Fruit fly (Drosophila melanogaster): ENCODE data around the gene CG5623.
A peak's percentile ranks its signal among the peaks of the same experiment; 100 is the strongest.

CG5623 gene

dm6 chr3R:15814150-15814549 is 46.9 kb upstream of the CG5623 start:
- TF ChIP-seq Usf (GFP tag; optimal IDR thresholded peaks at IDR 0.05): no peak
- TF ChIP-seq rib (GFP tag; IDR thresholded peaks at IDR 0.05): no peak
- TF ChIP-seq kni (GFP tag; optimal IDR thresholded peaks at IDR 0.05): peak; percentile 49
- TF ChIP-seq Meics (GFP tag; optimal IDR thresholded peaks at IDR 0.05): no peak
- no peak for TF ChIP-seq CG42726 (GFP tag; IDR thresholded peaks at IDR 0.05; ENCODE audit: partially characterized antibody)
- TF ChIP-seq Awh (GFP tag; IDR thresholded peaks at IDR 0.05): no peak
- no peak for TF ChIP-seq chif (GFP tag; optimal IDR thresholded peaks at IDR 0.05)
- TF ChIP-seq CG5953 (GFP tag; IDR thresholded peaks at IDR 0.05): no peak
- peak; percentile 83 for TF ChIP-seq crol (GFP tag; IDR thresholded peaks at IDR 0.05)
- no peak for TF ChIP-seq Gsc (GFP tag; IDR thresholded peaks at IDR 0.05)
- no peak for TF ChIP-seq CG1792 (GFP tag; optimal IDR thresholded peaks at IDR 0.05)
- TF ChIP-seq CG1529 (GFP tag; optimal IDR thresholded peaks at IDR 0.05): no peak
- TF ChIP-seq CG12071 (GFP tag; optimal IDR thresholded peaks at IDR 0.05): no peak
- TF ChIP-seq sr (GFP tag; IDR thresholded peaks at IDR 0.05): peak; percentile 71; the same call in 2 of the 3 replicates
- TF ChIP-seq peb (GFP tag; IDR thresholded peaks at IDR 0.05): no peak
- no peak for TF ChIP-seq inv (GFP tag; IDR thresholded peaks at IDR 0.05; ENCODE audit: partially characterized antibody)
- no peak for TF ChIP-seq CG13894 (tag; optimal IDR thresholded peaks at IDR 0.05)
- no peak for TF ChIP-seq pita (GFP tag; optimal IDR thresholded peaks at IDR 0.05)
- no peak for TF ChIP-seq CG16779 (GFP tag; IDR thresholded peaks at IDR 0.05)
- TF ChIP-seq Fer1 (GFP tag; optimal IDR thresholded peaks at IDR 0.05): no peak
- no peak for TF ChIP-seq CG3163 (GFP tag; optimal IDR thresholded peaks at IDR 0.05)
- TF ChIP-seq chn (GFP tag; optimal IDR thresholded peaks at IDR 0.05): no peak

- TF ChIP-seq Oaz (GFP tag; IDR thresholded peaks at IDR 0.05) (no peak), Jarid2 (GFP tag; optimal IDR thresholded peaks at IDR 0.05) (peak; percentile 29), trem (tag; optimal IDR thresholded peaks at IDR 0.05) (peak; percentile 32), crol (GFP tag; IDR thresholded peaks at IDR 0.05) (0 out of 2 replicates have a peak, but pooled peaks have one; percentile 41), en (GFP tag; optimal IDR thresholded peaks at IDR 0.05) (no peak), CG8290 (GFP tag; optimal IDR thresholded peaks at IDR 0.05) (no peak), CG8290 (tag; optimal IDR thresholded peaks at IDR 0.05) (peak in 1 of 2 experiments; percentile 9), chinmo (GFP tag; IDR thresholded peaks at IDR 0.05; ENCODE audit: partially characterized antibody) (0 out of 4 replicates have a peak, but pooled peaks have one; percentile 22), CG13894 (tag; optimal IDR thresholded peaks at IDR 0.05) (peak; percentile 11), CG16779 (GFP tag; IDR thresholded peaks at IDR 0.05) (0 out of 2 replicates have a peak, but pooled peaks have one; percentile 12), gsb-n (tag; optimal IDR thresholded peaks at IDR 0.05) (no peak), Sry-β (GFP tag; optimal IDR thresholded peaks at IDR 0.05) (peak; percentile 36), CG18599 (GFP tag; optimal IDR thresholded peaks at IDR 0.05) (no peak), Antp (GFP tag; optimal IDR thresholded peaks at IDR 0.05) (no peak), Med (GFP tag) (peak; percentile 81), D (optimal IDR thresholded peaks at IDR 0.05) (peak; percentile 44), D (GFP tag; optimal IDR thresholded peaks at IDR 0.05) (no peak), CG16863 (GFP tag; optimal IDR thresholded peaks at IDR 0.05) (no peak), nom (GFP tag; optimal IDR thresholded peaks at IDR 0.05) (peak; percentile 47), CG10543 (GFP tag; optimal IDR thresholded peaks at IDR 0.05) (peak; percentile 11), Deaf1 (tag; optimal IDR thresholded peaks at IDR 0.05) (peak; percentile 97), CG1233 (GFP tag; optimal IDR thresholded peaks at IDR 0.05) (peak; percentile 54), lov (optimal IDR thresholded peaks at IDR 0.05) (no peak), lov (GFP tag; IDR thresholded peaks at IDR 0.05) (0 out of 3 replicates have a peak, but pooled peaks have one; percentile 38), dysf (GFP tag; IDR thresholded peaks at IDR 0.05) (no peak)
Measured at dm6 chr3R:15810369-15810768, 43.1 kb upstream of the CG5623 start.

Data from whole organism, embryonic.